Fruit fly (Drosophila melanogaster): ENCODE measurements around the gene CG31635.

The CG31635 gene

DNA sequence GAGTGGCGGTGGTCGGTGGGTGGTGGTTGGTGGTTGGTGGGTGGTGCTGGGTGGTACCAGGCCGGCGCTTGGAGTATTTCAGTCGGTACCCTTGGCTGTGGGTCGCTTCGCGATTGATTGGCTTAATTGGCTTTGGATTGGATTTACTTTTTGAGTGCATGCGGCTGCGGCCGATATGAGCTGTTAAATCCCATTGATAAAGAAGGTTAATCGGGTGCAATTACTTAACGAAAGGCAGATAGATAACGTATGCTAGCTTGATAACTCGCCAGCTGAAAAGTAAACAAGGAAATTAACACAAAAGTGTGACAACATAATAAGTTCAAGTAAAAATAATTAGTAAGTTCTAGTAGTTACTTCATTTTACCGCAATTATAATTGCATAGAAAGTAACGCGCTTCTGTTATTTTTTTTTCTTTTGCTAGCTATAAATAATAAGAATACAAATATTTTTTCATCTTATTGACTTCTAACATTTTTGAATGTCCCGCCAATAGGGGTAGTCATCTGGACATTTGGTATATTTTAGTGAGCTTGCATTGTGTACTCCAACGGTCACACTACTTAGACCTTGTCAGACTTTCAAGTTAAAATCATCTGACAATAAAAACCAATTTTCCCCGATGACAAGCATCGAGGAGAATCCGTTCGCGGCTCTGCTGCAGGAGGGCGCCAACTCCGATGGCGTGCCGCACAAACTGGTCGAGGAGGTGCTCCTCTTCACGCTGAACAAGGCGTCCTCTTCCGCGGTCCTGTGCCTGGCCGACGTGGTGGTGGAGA, 9.2 kb upstream of the CG31635 start, which contains the start of the genes CG31636 and Ube4A (continued):
- TF ChIP-seq CG15269 (tag; optimal IDR thresholded peaks at IDR 0.05) (no peak), D19B (GFP tag; optimal IDR thresholded peaks at IDR 0.05) (no peak), lab (GFP tag; optimal IDR thresholded peaks at IDR 0.05) (no peak), Asciz (GFP tag; optimal IDR thresholded peaks at IDR 0.05) (no peak), grn (GFP tag; optimal IDR thresholded peaks at IDR 0.05) (no peak), Dek (tag; optimal IDR thresholded peaks at IDR 0.05) (no peak), Side (GFP tag; optimal IDR thresholded peaks at IDR 0.05) (no peak), kah (GFP tag; optimal IDR thresholded peaks at IDR 0.05) (no peak), CG2202 (tag; optimal IDR thresholded peaks at IDR 0.05) (no peak), CG6683 (GFP tag; optimal IDR thresholded peaks at IDR 0.05) (no peak), zf30C (GFP tag; optimal IDR thresholded peaks at IDR 0.05) (no peak), CG3407 (GFP tag; optimal IDR thresholded peaks at IDR 0.05) (no peak), CG17912 (GFP tag; optimal IDR thresholded peaks at IDR 0.05) (no peak), YL-1 (GFP tag; optimal IDR thresholded peaks at IDR 0.05) (peak; percentile 30), CG14710 (tag; optimal IDR thresholded peaks at IDR 0.05) (peak; percentile 11), CG30403 (GFP tag; optimal IDR thresholded peaks at IDR 0.05) (no peak), zfh1 (GFP tag; IDR thresholded peaks at IDR 0.05) (no peak), crc (GFP tag; optimal IDR thresholded peaks at IDR 0.05) (no peak), stwl (tag; optimal IDR thresholded peaks at IDR 0.05) (peak; percentile 42), sens-2 (GFP tag; IDR thresholded peaks at IDR 0.05) (0 out of 2 replicates have a peak, but pooled peaks have one; percentile 26), CG17385 (GFP tag; optimal IDR thresholded peaks at IDR 0.05) (no peak), CG17802 (tag; optimal IDR thresholded peaks at IDR 0.05) (peak; percentile 24), E2f1 (GFP tag; IDR thresholded peaks at IDR 0.05) (no peak), CG4617 (GFP tag; optimal IDR thresholded peaks at IDR 0.05; ENCODE audit: borderline replicate concordance) (peak; percentile 88), CG30431 (GFP tag; optimal IDR thresholded peaks at IDR 0.05) (no peak), grau (tag; optimal IDR thresholded peaks at IDR 0.05) (no peak), hkb (optimal IDR thresholded peaks at IDR 0.05) (no peak), hkb (GFP tag; IDR thresholded peaks at IDR 0.05) (no peak), Sox102F (GFP tag; optimal IDR thresholded peaks at IDR 0.05) (no peak), CkIIα-i1 (GFP tag; IDR thresholded peaks at IDR 0.05) (no peak), sr (GFP tag; IDR thresholded peaks at IDR 0.05) (no peak), usp (GFP tag; optimal IDR thresholded peaks at IDR 0.05) (no peak), unpg (GFP tag; optimal IDR thresholded peaks at IDR 0.05) (no peak), gfzf (GFP tag; optimal IDR thresholded peaks at IDR 0.05) (peak; percentile 74), sens (GFP tag) (no peak), CG3995 (GFP tag; optimal IDR thresholded peaks at IDR 0.05) (no peak), dan (GFP tag; IDR thresholded peaks at IDR 0.05) (no peak), Xbp1 (GFP tag; optimal IDR thresholded peaks at IDR 0.05) (no peak), Dbx (GFP tag; IDR thresholded peaks at IDR 0.05) (no peak), CG11696 (GFP tag; IDR thresholded peaks at IDR 0.05) (no peak), fru (optimal IDR thresholded peaks at IDR 0.05) (no peak), Hand (GFP tag; optimal IDR thresholded peaks at IDR 0.05) (no peak), Elba2 (GFP tag; optimal IDR thresholded peaks at IDR 0.05) (no peak), CG33213 (GFP tag; optimal IDR thresholded peaks at IDR 0.05) (no peak), hbn (GFP tag; IDR thresholded peaks at IDR 0.05; ENCODE audit: partially characterized antibody) (no peak), twi (tag; optimal IDR thresholded peaks at IDR 0.05) (no peak), gt (GFP tag; IDR thresholded peaks at IDR 0.05) (no peak), hb (GFP tag; IDR thresholded peaks at IDR 0.05; ENCODE audit: partially characterized antibody) (no peak), E2f2 (GFP tag; IDR thresholded peaks at IDR 0.05) (peak; percentile 94), Nf-YA (GFP tag; IDR thresholded peaks at IDR 0.05) (no peak), CG4820 (GFP tag; optimal IDR thresholded peaks at IDR 0.05) (no peak)

Data from whole organism, embryonic.